Worm (Caenorhabditis elegans): ENCODE results near the gene srz-72.

srz-72 gene

ce11 chrIV:16335037-16335436 lies 36.1 kb downstream of the srz-72 start, which contains the start of gene srz-38:
TSS of gene srz-38 (plus strand) at chrIV:16335337.
- no peak for TF ChIP-seq nhr-102 (tag; optimal IDR thresholded peaks at IDR 0.05)
- TF ChIP-seq egl-43 (GFP tag; IDR thresholded peaks at IDR 0.05), result no peak
- TF ChIP-seq mdt-29 (GFP tag; IDR thresholded peaks at IDR 0.05), result no peak
- no peak for TF ChIP-seq nhr-6 (tag; optimal IDR thresholded peaks at IDR 0.05)
- TF ChIP-seq lin-39 (tag; optimal IDR thresholded peaks at IDR 0.05), result no peak
- no peak for TF ChIP-seq ceh-32 (tag; optimal IDR thresholded peaks at IDR 0.05; ENCODE audit: poor library complexity)
- TF ChIP-seq nhr-11 (tag; optimal IDR thresholded peaks at IDR 0.05), result no peak
- TF ChIP-seq gei-8 (GFP tag; optimal IDR thresholded peaks at IDR 0.05), result no peak

- no peak for TF ChIP-seq ceh-82 (tag; optimal IDR thresholded peaks at IDR 0.05)
- TF ChIP-seq jun-1 (tag; optimal IDR thresholded peaks at IDR 0.05), result no peak
- TF ChIP-seq sdz-12 (GFP tag; optimal IDR thresholded peaks at IDR 0.05), result no peak
- no peak for TF ChIP-seq Y105C5A.15 (GFP tag; IDR thresholded peaks at IDR 0.05)
- TF ChIP-seq ztf-7 (tag; optimal IDR thresholded peaks at IDR 0.05), result no peak
- no peak for TF ChIP-seq ztf-11 (tag; optimal IDR thresholded peaks at IDR 0.05)
- TF ChIP-seq ctbp-1 (GFP tag; IDR thresholded peaks at IDR 0.05), result no peak
- no peak for TF ChIP-seq D1046.2 (GFP tag; IDR thresholded peaks at IDR 0.05)
- TF ChIP-seq Y48G9A.11 (GFP tag; IDR thresholded peaks at IDR 0.05), result no peak
- TF ChIP-seq cey-2 (tag; optimal IDR thresholded peaks at IDR 0.05; ENCODE audit: borderline replicate concordance, insufficient read depth), result no peak
Observed at ce11 chrIV:16336721-16337120, 37.8 kb downstream of the srz-72 start, which contains the start of gene C35D6.13. TSS of gene C35D6.13 (plus strand) at chrIV:16337021.

- TF ChIP-seq aha-1 (tag), result peak; percentile 31
- no peak for TF ChIP-seq jun-1 (tag; optimal IDR thresholded peaks at IDR 0.05)
Observed at ce11 chrIV:16346514-16346913, 47.6 kb downstream of the srz-72 start, which contains the start of gene C35D6.3. TSS of gene C35D6.3 (plus strand) at chrIV:16346814.
